Worm (Caenorhabditis elegans): Measurements from ENCODE around the gene klf-3.

The klf-3 gene

ce11 chrII:6637854-6638253, 21.2 kb downstream of the klf-3 start:
- TF ChIP-seq lin-13 (GFP tag; optimal IDR thresholded peaks at IDR 0.05) (no peak), ZK546.5 (tag; optimal IDR thresholded peaks at IDR 0.05) (no peak), nhr-129 (tag; optimal IDR thresholded peaks at IDR 0.05) (no peak), ztf-11 (tag; optimal IDR thresholded peaks at IDR 0.05) (no peak), skn-1 (tag; optimal IDR thresholded peaks at IDR 0.05) (no peak), lin-11 (tag; optimal IDR thresholded peaks at IDR 0.05) (no peak), mdl-1 (tag; optimal IDR thresholded peaks at IDR 0.05) (no peak), unc-62 (GFP tag; optimal IDR thresholded peaks at IDR 0.05) (no peak), ama-1 (optimal IDR thresholded peaks at IDR 0.05) (no peak), egl-27 (tag; optimal IDR thresholded peaks at IDR 0.05) (no peak), lin-39 (tag; optimal IDR thresholded peaks at IDR 0.05) (no peak)

DNA sequence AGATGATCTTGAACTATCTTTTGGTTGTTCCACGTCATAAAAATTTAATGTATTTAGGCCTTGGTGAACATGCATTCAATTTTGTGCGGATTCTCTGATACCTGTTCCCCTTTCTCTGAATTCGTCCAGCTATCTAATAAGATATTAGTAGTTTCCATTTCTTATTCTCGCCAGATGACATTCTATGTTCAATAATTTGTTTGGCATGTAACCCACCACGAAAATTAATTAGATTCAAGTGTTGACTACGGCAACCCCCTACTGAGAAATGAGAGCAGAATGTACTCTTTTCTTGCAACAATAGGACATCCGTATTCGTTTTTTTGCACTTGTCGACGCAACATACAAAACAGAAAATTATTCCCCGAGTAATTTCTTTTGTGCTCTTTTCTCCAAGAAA, 25.5 kb downstream of the klf-3 start:
- TF ChIP-seq ceh-16 (tag; optimal IDR thresholded peaks at IDR 0.05) (no peak), nhr-12 (tag; optimal IDR thresholded peaks at IDR 0.05) (no peak), nhr-10 (tag; optimal IDR thresholded peaks at IDR 0.05) (no peak)

DNA sequence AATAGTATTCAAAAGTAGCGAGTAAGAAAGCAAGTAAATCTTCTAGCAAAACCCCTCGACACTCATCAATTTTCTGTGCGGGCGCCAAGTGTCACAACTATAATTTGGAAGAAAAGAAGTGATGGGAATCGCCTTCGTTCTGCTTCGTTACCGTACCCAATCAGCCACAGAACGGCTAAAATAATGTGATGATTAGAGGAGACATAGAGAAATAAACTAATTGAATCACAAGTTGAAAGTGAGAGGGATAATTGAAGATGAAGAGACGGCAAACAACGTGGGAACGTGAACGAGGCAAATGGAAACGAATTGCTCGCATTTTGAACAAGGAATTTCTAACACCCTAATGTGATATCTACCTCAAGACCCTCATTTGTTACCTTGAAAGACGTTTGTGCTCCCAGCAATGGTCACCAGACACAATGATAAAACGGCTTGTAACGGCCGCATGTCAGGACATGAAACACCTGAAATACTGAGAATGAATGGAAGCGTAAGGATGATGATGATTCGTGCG, 26.0 kb downstream of the klf-3 start, which contains the start of gene T19D12.6:
Gene T19D12.6, minus strand, starts transcription at position 467 of the 517 bp plus-strand sequence.
- no peak for TF ChIP-seq lin-13 (GFP tag; optimal IDR thresholded peaks at IDR 0.05)
- no peak for TF ChIP-seq fos-1 (tag; optimal IDR thresholded peaks at IDR 0.05)
- no peak for TF ChIP-seq elt-3 (tag; optimal IDR thresholded peaks at IDR 0.05)
- TF ChIP-seq unc-62 (GFP tag; optimal IDR thresholded peaks at IDR 0.05), result no peak
- TF ChIP-seq crh-2 (tag; optimal IDR thresholded peaks at IDR 0.05), result no peak
- TF ChIP-seq nhr-10 (tag; optimal IDR thresholded peaks at IDR 0.05), result no peak
- TF ChIP-seq nhr-237 (tag; optimal IDR thresholded peaks at IDR 0.05), result no peak
- no peak for TF ChIP-seq nhr-25 (tag; optimal IDR thresholded peaks at IDR 0.05)
- no peak for TF ChIP-seq nhr-11 (tag; optimal IDR thresholded peaks at IDR 0.05)
- TF ChIP-seq egl-27 (tag; optimal IDR thresholded peaks at IDR 0.05), result no peak

DNA sequence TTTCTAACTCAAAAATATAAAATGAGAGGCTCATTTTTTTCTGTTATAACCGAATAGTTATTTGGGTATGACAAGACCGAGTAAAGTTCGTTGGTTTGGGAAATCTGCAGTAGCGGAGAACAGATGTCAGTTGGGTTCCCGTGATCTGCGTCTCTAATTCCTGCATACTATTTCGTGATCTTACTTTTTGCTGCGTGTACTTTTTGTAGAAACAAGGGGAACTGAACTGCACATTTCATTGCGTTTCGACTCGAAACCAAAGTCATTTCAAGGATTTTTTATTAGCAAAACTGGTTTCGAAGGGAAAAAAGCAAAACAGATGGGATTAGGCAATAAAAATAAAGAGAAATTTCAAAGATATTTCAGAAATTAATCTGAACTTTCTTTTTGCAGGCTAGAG, 30.2 kb downstream of the klf-3 start:
- TF ChIP-seq dmd-4 (tag; optimal IDR thresholded peaks at IDR 0.05) (no peak), sma-9 (GFP tag; optimal IDR thresholded peaks at IDR 0.05) (no peak), sma-9 (tag; optimal IDR thresholded peaks at IDR 0.05) (no peak), lin-39 (tag; optimal IDR thresholded peaks at IDR 0.05) (no peak), ZK546.5 (tag; optimal IDR thresholded peaks at IDR 0.05) (no peak), blmp-1 (tag; optimal IDR thresholded peaks at IDR 0.05; ENCODE audit: insufficient read depth) (no peak), R02D3.7 (tag; optimal IDR thresholded peaks at IDR 0.05) (no peak), nhr-12 (tag; optimal IDR thresholded peaks at IDR 0.05) (no peak), snpc-4 (tag; optimal IDR thresholded peaks at IDR 0.05) (no peak), nhr-129 (tag; optimal IDR thresholded peaks at IDR 0.05) (no peak), elt-1 (tag; optimal IDR thresholded peaks at IDR 0.05) (no peak), C34F6.9 (tag; optimal IDR thresholded peaks at IDR 0.05) (no peak), F13H6.1 (tag; optimal IDR thresholded peaks at IDR 0.05) (no peak)

ce11 chrII:6649026-6649425, 32.3 kb downstream of the klf-3 start, which contains the start of gene oig-8:
oig-8 (minus strand) TSS chrII:6649126.
- TF ChIP-seq ceh-82 (tag; optimal IDR thresholded peaks at IDR 0.05) (no peak), nhr-12 (tag; optimal IDR thresholded peaks at IDR 0.05) (no peak), sma-9 (GFP tag; optimal IDR thresholded peaks at IDR 0.05) (no peak), sma-9 (tag; optimal IDR thresholded peaks at IDR 0.05) (no peak), ceh-16 (tag; optimal IDR thresholded peaks at IDR 0.05) (no peak), sma-3 (GFP tag; optimal IDR thresholded peaks at IDR 0.05) (no peak), unc-39 (tag; optimal IDR thresholded peaks at IDR 0.05) (no peak), nhr-25 (tag; optimal IDR thresholded peaks at IDR 0.05) (no peak), lin-11 (tag; optimal IDR thresholded peaks at IDR 0.05) (no peak), nhr-129 (tag; optimal IDR thresholded peaks at IDR 0.05) (no peak), lsy-2 (tag; optimal IDR thresholded peaks at IDR 0.05) (no peak), mbf-1 (tag; optimal IDR thresholded peaks at IDR 0.05) (no peak), unc-62 (GFP tag; optimal IDR thresholded peaks at IDR 0.05) (no peak), aly-2 (tag; optimal IDR thresholded peaks at IDR 0.05) (no peak), R02D3.7 (tag; optimal IDR thresholded peaks at IDR 0.05) (no peak), skn-1 (tag; optimal IDR thresholded peaks at IDR 0.05) (no peak), gmeb-1 (tag; optimal IDR thresholded peaks at IDR 0.05) (no peak), crh-2 (tag; optimal IDR thresholded peaks at IDR 0.05) (no peak), nhr-10 (tag; optimal IDR thresholded peaks at IDR 0.05) (no peak), C34F6.9 (tag; optimal IDR thresholded peaks at IDR 0.05) (no peak), nhr-21 (tag; optimal IDR thresholded peaks at IDR 0.05) (no peak)

Data from whole organism, L2 larva.